Fruit fly (Drosophila melanogaster) whole organism, adult: ENCODE data around the gene CG43235.

Source experiments
- CG11617 ChIP-seq: fragments of 200-800 bp; sonication (Bioruptor generic); optimal IDR thresholded peaks from 2 replicates; lab custom pipeline; 2017; ENCODE audit warnings: mild to moderate bottlenecking, missing biosample characterization, missing genetic modification reagents, missing genetic modification characterization
- CG14711 ChIP-seq: fragments of 200-800 bp; sonication (Bioruptor generic); optimal IDR thresholded peaks from 2 replicates; lab custom pipeline; 2018; ENCODE audit warnings: missing biosample characterization, mild to moderate bottlenecking, missing genetic modification characterization, moderate library complexity
- CG33017 ChIP-seq: fragments of 200-800 bp; sonication (Bioruptor generic); optimal IDR thresholded peaks from 2 replicates; lab custom pipeline; 2018; ENCODE audit warnings: missing biosample characterization, mild to moderate bottlenecking, missing genetic modification characterization, moderate library complexity
- CG5204 ChIP-seq: fragments of 200-800 bp; sonication (Bioruptor generic); optimal IDR thresholded peaks from 2 replicates; lab custom pipeline; 2016; ENCODE audit warnings: missing biosample characterization, missing genetic modification characterization
- CG7101 ChIP-seq: fragments of 200-800 bp; sonication (Bioruptor generic); optimal IDR thresholded peaks from 2 replicates; lab custom pipeline; 2018; ENCODE audit warnings: missing biosample characterization, mild to moderate bottlenecking, missing genetic modification characterization, moderate library complexity
- Mnt ChIP-seq: fragments of 200-800 bp; sonication (Bioruptor generic); optimal IDR thresholded peaks from 2 replicates; lab custom pipeline; 2016; ENCODE audit warnings: missing biosample characterization, mild to moderate bottlenecking, missing genetic modification characterization
- cic ChIP-seq: fragments of 200-800 bp; sonication (Bioruptor generic); optimal IDR thresholded peaks from 2 replicates; lab custom pipeline; 2017; ENCODE audit warnings: missing biosample characterization, mild to moderate bottlenecking, missing genetic modification characterization, moderate library complexity
- cnc ChIP-seq, 2 experiments: fragments of >200 bp; optimal IDR thresholded peaks; 2 replicates each; lab custom pipeline; 2017
- kay ChIP-seq: fragments of 200-800 bp; sonication (Bioruptor generic); peaks from one replicate; lab custom pipeline; 2016; ENCODE audit warnings: missing biosample characterization, missing genetic modification characterization, borderline replicate concordance
- ovo ChIP-seq: fragments of 200-800 bp; sonication (Bioruptor generic); optimal IDR thresholded peaks from 2 replicates; lab custom pipeline; 2016; ENCODE audit warnings: missing biosample characterization, missing genetic modification characterization
- pad ChIP-seq: fragments of 200-800 bp; sonication (Bioruptor generic); optimal IDR thresholded peaks from 3 replicates; lab custom pipeline; 2017; ENCODE audit warnings: missing biosample characterization, missing genetic modification characterization, mild to moderate bottlenecking, moderate library complexity, missing genetic modification reagents
- toe ChIP-seq: fragments of 200-800 bp; sonication (Bioruptor generic); optimal IDR thresholded peaks from 2 replicates; lab custom pipeline; 2016; ENCODE audit warnings: missing biosample characterization, missing genetic modification characterization

dm6 chr2L:7690961-7691360 is 1.9 kb upstream of the CG43235 start, which contains the start of gene CG18585:
- TF ChIP-seq CG5204 (GFP tag; lab: Kevin White, UChicago) (no peak), CG7101 (tag; lab: Kevin White, UChicago) (no peak), CG11617 (GFP tag; lab: Kevin White, UChicago) (no peak), toe (GFP tag; lab: Kevin White, UChicago) (no peak), kay (GFP tag; lab: Kevin White, UChicago) (no peak), pad (GFP tag; lab: Kevin White, UChicago) (no peak), cnc (optimal IDR thresholded peaks at IDR 0.05; lab: Kevin White, UChicago) (no peak), cic (no peak), CG14711 (tag; lab: Kevin White, UChicago) (no peak), CG33017 (no peak), Mnt (no peak), ovo (GFP tag; lab: Kevin White, UChicago) (no peak)
